Worm (Caenorhabditis elegans) whole organism, midembryonic: ENCODE results near the gene F19B10.2.

Experiments used
- T22C8.4 ChIP-seq: fragments of 200-800 bp; sonication (Bioruptor generic); IDR thresholded peaks from 2 replicates; pipeline ENCODE4 v1.3.6; 2022; ENCODE audit warnings: missing genetic modification characterization, missing compliant biosample characterization
- flt-1 ChIP-seq: fragments of 200-800 bp; sonication (Bioruptor generic); IDR thresholded peaks from 2 replicates; pipeline ENCODE4 v1.3.6; 2022; ENCODE audit warnings: missing genetic modification characterization, missing compliant biosample characterization
- ztf-23 ChIP-seq: fragments of 200-800 bp; sonication (Bioruptor generic); IDR thresholded peaks from 2 replicates; pipeline ENCODE4 v1.3.6; 2022; ENCODE audit warnings: missing genetic modification reagents, missing genetic modification characterization, missing compliant biosample characterization
- ztf-29 ChIP-seq: fragments of 200-800 bp; sonication (Bioruptor generic); IDR thresholded peaks from 2 replicates; pipeline ENCODE4 v1.3.6; 2022; ENCODE audit warnings: missing genetic modification reagents, missing genetic modification characterization, missing compliant biosample characterization

ce11 chrII:3661932-3662331 lies 13.3 kb upstream of the F19B10.2 start, which contains the start of gene F19B10.13:
- TF ChIP-seq ztf-29 (GFP tag; lab: Robert Waterston, UW) (no peak), flt-1 (GFP tag; lab: Robert Waterston, UW) (no peak), ztf-23 (GFP tag; lab: Robert Waterston, UW) (no peak), T22C8.4 (GFP tag; lab: Robert Waterston, UW) (no peak)
